Fruit fly (Drosophila melanogaster) whole organism, wandering third instar larva: ENCODE results near the gene NitFhit.

ENCODE experiments used
- Abd-B ChIP-seq: fragments of >200 bp; optimal IDR thresholded peaks from 2 replicates; lab custom pipeline; 2017; ENCODE audit warnings: missing biosample characterization, missing genetic modification characterization
- CG32264 ChIP-seq: fragments of 200-800 bp; sonication (Bioruptor generic); optimal IDR thresholded peaks from 2 replicates; lab custom pipeline; 2016; ENCODE audit warnings: missing biosample characterization, missing genetic modification characterization
- CG9705 ChIP-seq: fragments of 200-800 bp; sonication (Bioruptor generic); optimal IDR thresholded peaks from 2 replicates; lab custom pipeline; 2018; ENCODE audit warnings: missing biosample characterization, mild to moderate bottlenecking, missing genetic modification characterization
- CrebA ChIP-seq: fragments of 200-800 bp; sonication (Bioruptor generic); optimal IDR thresholded peaks from 2 replicates; lab custom pipeline; 2016; ENCODE audit warnings: missing biosample characterization, mild to moderate bottlenecking, missing genetic modification characterization, borderline replicate concordance
- Dfd ChIP-seq: fragments of >200 bp; optimal IDR thresholded peaks from 2 replicates; lab custom pipeline; 2017; ENCODE audit warnings: missing biosample characterization, missing genetic modification characterization
- Dif ChIP-seq: fragments of 200-275, 200-300 bp; sonication (Bioruptor generic); optimal IDR thresholded peaks from 2 replicates; lab custom pipeline; 2018; ENCODE audit warnings: missing biosample characterization, missing genetic modification characterization; ENCODE audit not compliant: partially characterized antibody
- GATAd ChIP-seq: sonication (Bioruptor generic); optimal IDR thresholded peaks from 2 replicates; lab custom pipeline; 2016; ENCODE audit warnings: missing biosample characterization, missing genetic modification characterization
- HLH106 ChIP-seq: fragments of 200-800 bp; optimal IDR thresholded peaks from 3 replicates; lab custom pipeline; 2019; ENCODE audit warnings: missing biosample characterization, mild to moderate bottlenecking, missing genetic modification characterization, moderate library complexity
- Hnf4 ChIP-seq: fragments of 200-800 bp; sonication (Bioruptor generic); optimal IDR thresholded peaks from 2 replicates; lab custom pipeline; 2016; ENCODE audit warnings: missing biosample characterization, mild to moderate bottlenecking, missing genetic modification characterization
- Hr78 ChIP-seq: fragments of >200 bp; optimal IDR thresholded peaks from 2 replicates; lab custom pipeline; 2017; ENCODE audit warnings: missing biosample characterization, missing genetic modification characterization
- Hr83 ChIP-seq: fragments of 200-300 bp; sonication (Bioruptor generic); optimal IDR thresholded peaks from 2 replicates; lab custom pipeline; 2016; ENCODE audit warnings: missing biosample characterization, mild to moderate bottlenecking, missing genetic modification characterization, moderate library complexity; ENCODE audit not compliant: poor library complexity, severe bottlenecking
- Jra ChIP-seq: sonication (Bioruptor generic); optimal IDR thresholded peaks from 2 replicates; lab custom pipeline; 2016; ENCODE audit warnings: missing biosample characterization, missing genetic modification characterization
- Mio ChIP-seq: sonication (Bioruptor generic); optimal IDR thresholded peaks from 2 replicates; lab custom pipeline; 2016; ENCODE audit warnings: missing biosample characterization, missing genetic modification characterization
- Myc ChIP-seq: fragments of >200 bp; optimal IDR thresholded peaks from 2 replicates; lab custom pipeline; 2017
- N ChIP-seq: fragments of >200 bp; optimal IDR thresholded peaks from 2 replicates; lab custom pipeline; 2018; ENCODE audit warnings: missing biosample characterization, missing external identifiers, missing genetic modification characterization
- OdsH ChIP-seq: fragments of 200-800 bp; sonication (Bioruptor generic); optimal IDR thresholded peaks from 2 replicates; lab custom pipeline; 2016; ENCODE audit warnings: missing biosample characterization, mild to moderate bottlenecking, missing genetic modification characterization
- Rel ChIP-seq, 2 experiments: fragments of 200-800 bp; sonication (Bioruptor generic) in 1 of 2; optimal IDR thresholded peaks; 2 replicates in 1 of 2; 3 replicates in 1 of 2; lab custom pipeline; 2016 to 2019; ENCODE audit warnings: mild to moderate bottlenecking in 2 of 2, missing biosample characterization in 2 of 2, missing genetic modification characterization in 2 of 2, moderate library complexity in 1 of 2
- Sp1 ChIP-seq: fragments of 200-800 bp; sonication (Bioruptor generic); optimal IDR thresholded peaks from 3 replicates; lab custom pipeline; 2019; ENCODE audit warnings: missing biosample characterization, mild to moderate bottlenecking, missing genetic modification characterization, moderate library complexity
- Vsx2 ChIP-seq: fragments of 200-300, 225-300 bp; sonication (Bioruptor generic); optimal IDR thresholded peaks from 2 replicates; lab custom pipeline; 2018; ENCODE audit warnings: missing biosample characterization, missing genetic modification characterization; ENCODE audit not compliant: partially characterized antibody
- br ChIP-seq: fragments of 200-800 bp; sonication (Bioruptor generic); optimal IDR thresholded peaks from 2 replicates; lab custom pipeline; 2016; ENCODE audit warnings: missing biosample characterization, missing genetic modification characterization
- brk ChIP-seq: fragments of 200-800 bp; sonication (Bioruptor generic); optimal IDR thresholded peaks from 2 replicates; lab custom pipeline; 2016; ENCODE audit warnings: missing biosample characterization, mild to moderate bottlenecking, missing genetic modification characterization
- dl ChIP-seq, 2 experiments: fragments of 175-275, 200-275 bp in 1 of 2; fragments of 200-275 bp in 1 of 2; sonication (Bioruptor generic); optimal IDR thresholded peaks; lab custom pipeline; 2018; ENCODE audit warnings: mild to moderate bottlenecking in 2 of 2, missing biosample characterization in 2 of 2, missing genetic modification characterization in 2 of 2, moderate library complexity in 2 of 2; ENCODE audit not compliant: partially characterized antibody in 2 of 2, insufficient read depth in 1 of 2
- dmrt93B ChIP-seq: fragments of 200-800 bp; sonication (Bioruptor generic); optimal IDR thresholded peaks from 2 replicates; lab custom pipeline; 2018; ENCODE audit warnings: missing biosample characterization, mild to moderate bottlenecking, missing genetic modification characterization
- dsf ChIP-seq: sonication (Bioruptor generic); optimal IDR thresholded peaks from 2 replicates; lab custom pipeline; 2016; ENCODE audit warnings: missing biosample characterization, missing genetic modification characterization, borderline replicate concordance
- ey ChIP-seq: fragments of 200-800 bp; sonication (Bioruptor generic); optimal IDR thresholded peaks from 2 replicates; lab custom pipeline; 2016; ENCODE audit warnings: missing biosample characterization, missing genetic modification characterization
- foxo ChIP-seq, 2 experiments: fragments of 200-800 bp; sonication (Bioruptor generic); optimal IDR thresholded peaks; 2 replicates in 1 of 2; 3 replicates in 1 of 2; lab custom pipeline; 2016 to 2017; ENCODE audit warnings: missing biosample characterization in 2 of 2, missing genetic modification characterization in 2 of 2
- fru ChIP-seq: fragments of 200-800 bp; sonication (Bioruptor generic); optimal IDR thresholded peaks from 3 replicates; lab custom pipeline; 2016; ENCODE audit warnings: missing biosample characterization, mild to moderate bottlenecking, missing genetic modification characterization
- h ChIP-seq: fragments of 200-800 bp; sonication (Bioruptor generic); optimal IDR thresholded peaks from 3 replicates; lab custom pipeline; 2016; ENCODE audit warnings: missing biosample characterization, mild to moderate bottlenecking, missing genetic modification characterization
- jim ChIP-seq: fragments of 175-275, 200-325 bp; sonication (Bioruptor generic); optimal IDR thresholded peaks from 2 replicates; lab custom pipeline; 2016; ENCODE audit warnings: missing biosample characterization, mild to moderate bottlenecking, missing genetic modification characterization
- lola ChIP-seq: fragments of >200 bp; optimal IDR thresholded peaks from 2 replicates; lab custom pipeline; 2017; ENCODE audit warnings: missing biosample characterization, missing genetic modification characterization
- pan ChIP-seq: fragments of >200 bp; optimal IDR thresholded peaks from 2 replicates; lab custom pipeline; 2017
- psq ChIP-seq: fragments of 200-800 bp; sonication (Bioruptor generic); optimal IDR thresholded peaks from 3 replicates; lab custom pipeline; 2017; ENCODE audit warnings: missing biosample characterization, mild to moderate bottlenecking, missing genetic modification characterization, moderate library complexity
- rgr ChIP-seq: fragments of 200-800 bp; sonication (Bioruptor generic); optimal IDR thresholded peaks from 3 replicates; lab custom pipeline; 2016; ENCODE audit warnings: missing biosample characterization, mild to moderate bottlenecking, missing genetic modification characterization
- sage ChIP-seq: fragments of 200-800 bp; sonication (Bioruptor generic); optimal IDR thresholded peaks from 2 replicates; lab custom pipeline; 2016; ENCODE audit warnings: missing biosample characterization, mild to moderate bottlenecking, missing genetic modification characterization
- sv ChIP-seq: fragments of 200-800 bp; sonication (Bioruptor generic); optimal IDR thresholded peaks from 3 replicates; lab custom pipeline; 2016; ENCODE audit warnings: missing biosample characterization, missing genetic modification characterization
- tai ChIP-seq: sonication (Bioruptor generic); optimal IDR thresholded peaks from 2 replicates; lab custom pipeline; 2016; ENCODE audit warnings: missing biosample characterization, missing genetic modification characterization
- usp ChIP-seq: fragments of >200 bp; optimal IDR thresholded peaks from 2 replicates; lab custom pipeline; 2017; ENCODE audit warnings: missing biosample characterization, missing genetic modification characterization
- woc ChIP-seq: sonication (Bioruptor generic); optimal IDR thresholded peaks from 2 replicates; lab custom pipeline; 2016; ENCODE audit warnings: missing biosample characterization, mild to moderate bottlenecking, missing genetic modification characterization

Gene NitFhit

DNA sequence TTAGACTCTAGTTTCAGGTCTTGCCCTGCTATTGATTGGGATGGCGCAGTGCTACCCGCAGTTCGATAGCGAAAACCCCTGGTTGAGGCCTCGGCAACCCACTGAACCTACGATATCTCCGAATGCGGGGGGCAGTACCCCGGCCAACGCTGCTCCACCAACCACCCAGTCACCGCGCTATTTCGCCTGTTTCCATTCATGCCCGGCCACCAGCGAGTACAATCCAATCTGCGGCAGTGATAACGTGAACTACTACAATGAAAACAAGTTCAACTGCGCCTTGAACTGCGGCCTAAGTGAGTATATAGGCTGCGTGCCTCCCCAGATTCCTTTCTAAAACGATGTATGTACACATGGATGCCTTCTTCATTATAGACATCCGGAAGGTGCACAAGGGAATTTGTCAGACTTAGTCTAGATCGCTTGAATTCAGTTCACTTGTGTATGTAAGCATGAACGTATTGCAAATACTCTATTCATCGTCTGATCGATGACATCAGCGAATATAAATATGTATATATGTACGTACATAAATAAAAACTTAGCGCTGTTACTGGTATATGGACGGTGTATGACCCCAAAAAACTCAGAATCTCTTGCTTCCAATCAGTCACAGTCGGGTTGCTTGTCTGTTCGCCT, 14.1 kb downstream of the NitFhit start, which contains the start of gene CG13877:
Gene CG13877 (plus strand): TSS at position 589 of the 639 bp plus-strand sequence.
- no peak for TF ChIP-seq pan
- TF ChIP-seq Sp1, result no peak
- no peak for TF ChIP-seq GATAd (GFP tag; lab: Kevin White, UChicago)
- TF ChIP-seq dsf, result no peak
- no peak for TF ChIP-seq brk
- TF ChIP-seq OdsH (GFP tag; lab: Kevin White, UChicago), result no peak
- no peak for TF ChIP-seq Hnf4 (GFP tag; lab: Kevin White, UChicago)
- no peak for TF ChIP-seq N (GFP tag; lab: Kevin White, UChicago)
- TF ChIP-seq dmrt93B (GFP tag; lab: Kevin White, UChicago), result no peak
- TF ChIP-seq Mio (GFP tag; lab: Kevin White, UChicago), result no peak
- TF ChIP-seq jim (GFP tag; lab: Kevin White, UChicago), result no peak

DNA sequence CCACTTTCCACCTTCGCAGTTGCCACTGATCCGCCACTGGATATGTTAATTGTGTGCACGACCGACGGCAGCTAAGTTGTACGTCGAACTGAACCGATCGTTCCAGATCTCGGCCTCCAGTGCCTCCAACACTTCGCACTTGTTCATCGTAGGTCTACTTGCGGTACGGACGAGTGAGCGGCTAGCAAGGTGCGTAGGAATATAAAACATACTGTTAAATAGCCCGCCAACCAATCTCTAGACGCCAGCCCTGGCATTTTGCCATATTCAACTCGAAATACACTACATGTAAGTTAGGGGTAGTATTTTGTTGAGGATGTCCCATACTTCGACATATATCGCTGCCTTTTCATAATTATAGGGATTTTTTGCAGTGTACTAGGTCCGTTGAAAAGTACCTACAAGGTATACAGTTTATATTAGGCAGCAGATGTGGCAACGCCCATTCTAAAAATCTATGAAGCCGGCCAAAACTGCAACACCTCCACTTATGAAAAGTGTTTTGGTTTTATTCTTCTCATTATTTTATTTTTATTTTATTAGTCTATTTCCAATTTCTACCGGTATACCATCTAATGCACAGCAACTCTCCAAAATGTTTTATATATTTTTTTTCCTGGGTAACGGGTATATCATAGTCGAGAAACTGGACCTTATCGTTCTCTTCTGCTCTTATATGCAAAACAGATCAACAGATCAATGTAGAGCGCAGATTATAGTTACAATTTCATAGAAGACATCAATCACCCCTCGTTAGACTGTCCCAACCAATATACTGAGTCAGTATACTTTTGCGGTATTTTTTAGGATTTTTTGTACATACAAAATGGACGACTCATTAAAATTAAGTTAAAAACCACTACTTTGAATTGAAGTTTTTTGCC, 19.7 kb downstream of the NitFhit start, which contains the start of the genes pyx and CG33229:
Gene pyx (minus strand): TSS at position 51 of the 884 bp plus-strand sequence.
Gene CG33229 (plus strand): TSS at position 834 of the 884 bp plus-strand sequence.
- TF ChIP-seq ey (GFP tag; lab: Kevin White, UChicago), result peak; percentile 77
- no peak for TF ChIP-seq Abd-B (GFP tag; lab: Kevin White, UChicago)
- peak; percentile 44 for TF ChIP-seq sage (GFP tag; lab: Kevin White, UChicago)
- TF ChIP-seq woc, result peak; percentile 37
- TF ChIP-seq psq (GFP tag; lab: Kevin White, UChicago), result peak; percentile 53
- TF ChIP-seq jim (GFP tag; lab: Kevin White, UChicago), result peak; percentile 17
- no peak for TF ChIP-seq usp
- TF ChIP-seq Vsx2 (GFP tag; lab: Kevin White, UChicago), result no peak
- peak; percentile 74 for TF ChIP-seq fru (GFP tag; lab: Kevin White, UChicago)
- no peak for TF ChIP-seq GATAd (GFP tag; lab: Kevin White, UChicago)
- no peak for TF ChIP-seq dl (GFP tag; optimal IDR thresholded peaks at IDR 0.05; lab: Kevin White, UChicago; ENCODE audit: insufficient read depth in 1 of 2, partially characterized antibody in 2 of 2)
- no peak for TF ChIP-seq dsf
- no peak for TF ChIP-seq CG32264 (GFP tag; lab: Kevin White, UChicago)
- TF ChIP-seq N (GFP tag; lab: Kevin White, UChicago), result no peak
- peak; percentile 58 for TF ChIP-seq rgr (GFP tag; lab: Kevin White, UChicago)
- TF ChIP-seq brk, result no peak
- no peak for TF ChIP-seq pan
- TF ChIP-seq Myc (lab: Kevin White, UChicago), result no peak
- TF ChIP-seq Dfd (GFP tag; lab: Kevin White, UChicago), result no peak
- peak; percentile 63 for TF ChIP-seq Hr83 (GFP tag; lab: Kevin White, UChicago)
- TF ChIP-seq dmrt93B (GFP tag; lab: Kevin White, UChicago), result peak; percentile 73
- TF ChIP-seq foxo (GFP tag; optimal IDR thresholded peaks at IDR 0.05; lab: Kevin White, UChicago), result peak in 1 of 2 experiments; percentile 81
- TF ChIP-seq CG9705 (GFP tag; lab: Kevin White, UChicago), result peak; percentile 67
- peak; percentile 4 for TF ChIP-seq Hnf4 (GFP tag; lab: Kevin White, UChicago)
- TF ChIP-seq Mio (GFP tag; lab: Kevin White, UChicago), result no peak
- no peak for TF ChIP-seq Jra
- peak; percentile 82 for TF ChIP-seq sv
- TF ChIP-seq HLH106 (tag; lab: Kevin White, UChicago), result peak; percentile 85
- peak; percentile 3 for TF ChIP-seq Rel (GFP tag; optimal IDR thresholded peaks at IDR 0.05; lab: Kevin White, UChicago)
- no peak for TF ChIP-seq Rel (tag; optimal IDR thresholded peaks at IDR 0.05; lab: Kevin White, UChicago)
- TF ChIP-seq br, result peak; percentile 68
- TF ChIP-seq tai, result no peak
- TF ChIP-seq Hr78 (GFP tag; lab: Kevin White, UChicago), result no peak
- TF ChIP-seq CrebA (GFP tag; lab: Kevin White, UChicago), result no peak
- TF ChIP-seq OdsH (GFP tag; lab: Kevin White, UChicago), result peak; percentile 60
- TF ChIP-seq h (GFP tag; lab: Kevin White, UChicago), result peak; percentile 73
- no peak for TF ChIP-seq Dif (GFP tag; lab: Kevin White, UChicago)
- no peak for TF ChIP-seq lola (GFP tag; lab: Kevin White, UChicago)
- TF ChIP-seq Sp1, result peak; percentile 61
